Worm (Caenorhabditis elegans) whole organism, mixed stage, embryonic: Measurements from ENCODE around the gene rsd-2.

Source experiments
- M03D4.4 ChIP-seq: sonication (generic microtip); optimal IDR thresholded peaks from 2 replicates; lab custom pipeline; 2017; ENCODE audit warnings: mild to moderate bottlenecking, missing genetic modification characterization, missing compliant biosample characterization
- bed-3 ChIP-seq: fragments of 200-800 bp; sonication (Bioruptor generic); optimal IDR thresholded peaks from 3 replicates; lab custom pipeline; 2018; ENCODE audit warnings: mild to moderate bottlenecking, missing genetic modification characterization, moderate library complexity, missing compliant biosample characterization
- blmp-1 ChIP-seq: fragments of 150-350 bp; optimal IDR thresholded peaks from 2 replicates; lab custom pipeline; 2014; ENCODE audit warnings: missing biosample characterization, missing genetic modification characterization
- ceh-39 ChIP-seq: fragments of 150-350 bp; optimal IDR thresholded peaks from 2 replicates; lab custom pipeline; 2014; ENCODE audit warnings: missing biosample characterization, missing genetic modification characterization
- ceh-43 ChIP-seq: fragments of 200-800 bp; sonication (Bioruptor generic); optimal IDR thresholded peaks from 2 replicates; lab custom pipeline; 2018; ENCODE audit warnings: mild to moderate bottlenecking, missing genetic modification characterization, moderate library complexity, missing compliant biosample characterization
- ceh-83 ChIP-seq: fragments of 200-800 bp; sonication (Bioruptor generic); optimal IDR thresholded peaks from 2 replicates; lab custom pipeline; 2018; ENCODE audit warnings: mild to moderate bottlenecking, missing genetic modification characterization, missing compliant biosample characterization
- ces-1 ChIP-seq: fragments of 150-350 bp; optimal IDR thresholded peaks from 2 replicates; lab custom pipeline; 2014; ENCODE audit warnings: missing biosample characterization, missing genetic modification reagents, missing genetic modification characterization
- cnd-1 ChIP-seq: fragments of 200-800 bp; sonication (Bioruptor generic); optimal IDR thresholded peaks from 2 replicates; lab custom pipeline; 2018; ENCODE audit warnings: mild to moderate bottlenecking, missing genetic modification characterization, missing compliant biosample characterization
- drap-1 ChIP-seq: fragments of 200-800 bp; sonication (Bioruptor generic); optimal IDR thresholded peaks from 3 replicates; lab custom pipeline; 2018; ENCODE audit warnings: mild to moderate bottlenecking, missing genetic modification characterization, missing compliant biosample characterization
- elt-1 ChIP-seq: sonication (generic microtip); optimal IDR thresholded peaks from 2 replicates; lab custom pipeline; 2017; ENCODE audit warnings: missing genetic modification characterization, mild to moderate bottlenecking, missing compliant biosample characterization, antibody characterized with exemption, moderate library complexity, borderline replicate concordance; ENCODE audit not compliant: insufficient read depth
- elt-3 ChIP-seq: fragments of 150-350 bp; optimal IDR thresholded peaks from 2 replicates; lab custom pipeline; 2014; ENCODE audit warnings: missing biosample characterization, missing genetic modification characterization
- flh-1 ChIP-seq: fragments of 200-800 bp; sonication (Bioruptor generic); optimal IDR thresholded peaks from 2 replicates; lab custom pipeline; 2018; ENCODE audit warnings: mild to moderate bottlenecking, missing genetic modification characterization, moderate library complexity, missing compliant biosample characterization
- ham-2 ChIP-seq: fragments of 200-800 bp; sonication (Bioruptor generic); optimal IDR thresholded peaks from 2 replicates; lab custom pipeline; 2018; ENCODE audit warnings: mild to moderate bottlenecking, missing genetic modification characterization, missing compliant biosample characterization
- hlh-1 ChIP-seq: fragments of 150-350 bp; optimal IDR thresholded peaks from 2 replicates; lab custom pipeline; 2014; ENCODE audit warnings: missing biosample characterization, missing genetic modification reagents, missing genetic modification characterization
- lin-13 ChIP-seq: fragments of 150-350 bp; optimal IDR thresholded peaks from 2 replicates; lab custom pipeline; 2014; ENCODE audit warnings: missing biosample characterization, missing genetic modification characterization
- lin-32 ChIP-seq: fragments of 200-800 bp; sonication (Bioruptor generic); optimal IDR thresholded peaks from 2 replicates; lab custom pipeline; 2018; ENCODE audit warnings: mild to moderate bottlenecking, missing genetic modification characterization, missing compliant biosample characterization
- lsy-2 ChIP-seq: fragments of 150-350 bp; optimal IDR thresholded peaks from 2 replicates; lab custom pipeline; 2014; ENCODE audit warnings: missing biosample characterization, missing genetic modification characterization
- mab-5 ChIP-seq: fragments of 150-350 bp; optimal IDR thresholded peaks from 2 replicates; lab custom pipeline; 2014; ENCODE audit warnings: missing biosample characterization, missing genetic modification characterization
- mep-1 ChIP-seq: fragments of 150-350 bp; optimal IDR thresholded peaks from 2 replicates; lab custom pipeline; 2017; ENCODE audit warnings: missing biosample characterization, missing genetic modification reagents, missing genetic modification characterization, inconsistent platforms
- mls-2 ChIP-seq: sonication (generic microtip); optimal IDR thresholded peaks from 2 replicates; lab custom pipeline; 2016; ENCODE audit warnings: mild to moderate bottlenecking, missing genetic modification characterization, moderate library complexity, missing compliant biosample characterization
- nhr-12 ChIP-seq: fragments of 150-350 bp; optimal IDR thresholded peaks from 2 replicates; lab custom pipeline; 2014; ENCODE audit warnings: missing biosample characterization, missing genetic modification characterization
- nhr-2 ChIP-seq: fragments of 150-350 bp; optimal IDR thresholded peaks from 2 replicates; lab custom pipeline; 2014; ENCODE audit warnings: missing biosample characterization, missing genetic modification characterization
- nhr-237 ChIP-seq: fragments of 150-350 bp; optimal IDR thresholded peaks from 2 replicates; lab custom pipeline; 2014; ENCODE audit warnings: missing biosample characterization, missing genetic modification characterization
- nhr-28 ChIP-seq: fragments of 150-350 bp; optimal IDR thresholded peaks from 2 replicates; lab custom pipeline; 2014; ENCODE audit warnings: missing biosample characterization, missing genetic modification characterization
- nhr-76 ChIP-seq: sonication (generic microtip); optimal IDR thresholded peaks from 2 replicates; lab custom pipeline; 2017; ENCODE audit warnings: missing biosample characterization, missing genetic modification characterization
- pha-4 ChIP-seq: fragments of 150-350 bp; optimal IDR thresholded peaks from 2 replicates; lab custom pipeline; 2018; ENCODE audit warnings: missing biosample characterization, missing genetic modification reagents, missing genetic modification characterization
- sem-2 ChIP-seq: fragments of 200-800 bp; sonication (Bioruptor generic); optimal IDR thresholded peaks from 2 replicates; lab custom pipeline; 2018; ENCODE audit warnings: mild to moderate bottlenecking, missing genetic modification characterization, missing compliant biosample characterization
- sptf-1 ChIP-seq: sonication (generic microtip); optimal IDR thresholded peaks from 2 replicates; lab custom pipeline; 2017; ENCODE audit warnings: mild to moderate bottlenecking, missing genetic modification characterization, moderate library complexity, missing compliant biosample characterization
- tbx-8 ChIP-seq: fragments of 200-800 bp; sonication (Bioruptor generic); optimal IDR thresholded peaks from 2 replicates; lab custom pipeline; 2018; ENCODE audit warnings: mild to moderate bottlenecking, missing genetic modification characterization, moderate library complexity, missing compliant biosample characterization
- unc-120 ChIP-seq: sonication (generic microtip); optimal IDR thresholded peaks from 2 replicates; lab custom pipeline; 2017; ENCODE audit warnings: missing genetic modification characterization, missing compliant biosample characterization; ENCODE audit not compliant: poor library complexity, severe bottlenecking
- unc-62 ChIP-seq: fragments of 150-350 bp; optimal IDR thresholded peaks from 2 replicates; lab custom pipeline; 2014; ENCODE audit warnings: missing biosample characterization, missing genetic modification reagents, missing genetic modification characterization
- zip-8 ChIP-seq: fragments of 150-350 bp; optimal IDR thresholded peaks from 2 replicates; lab custom pipeline; 2014; ENCODE audit warnings: missing biosample characterization, missing genetic modification characterization

rsd-2 gene

DNA sequence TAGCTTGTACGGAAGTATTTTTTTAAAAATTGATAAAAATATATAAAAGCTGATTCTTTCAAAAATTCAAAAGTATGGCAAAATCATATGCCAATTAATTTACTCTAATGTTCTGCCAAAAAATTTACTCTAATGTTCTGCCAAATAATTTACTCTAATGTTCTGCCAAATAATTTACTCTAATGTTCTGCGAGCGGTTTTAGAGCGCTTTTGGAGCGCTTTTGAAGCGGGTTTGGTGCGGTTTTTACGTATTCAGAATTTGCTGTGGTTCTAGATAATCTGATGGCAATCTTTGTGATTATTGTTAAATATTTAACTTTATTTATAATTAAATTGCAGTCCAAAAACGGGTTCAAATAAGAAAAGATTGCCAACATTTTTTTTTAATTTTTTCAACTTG lies 9.3 kb upstream of the rsd-2 start:
- TF ChIP-seq sptf-1 (peak; percentile 50), zip-8 (tag; lab: Kevin White, UChicago) (no peak), M03D4.4 (tag; lab: Kevin White, UChicago) (peak; percentile 54)

ce11 chrIV:13548188-13548587 lies 8.1 kb upstream of the rsd-2 start, which contains the start of gene F52G2.3:
TSS of gene F52G2.3 (minus strand) at chrIV:13548230.
- TF ChIP-seq mab-5 (tag; lab: Kevin White, UChicago) (no peak), ceh-83 (GFP tag; lab: Kevin White, UChicago) (no peak), ces-1 (GFP tag; lab: Kevin White, UChicago) (no peak), lin-13 (tag; lab: Kevin White, UChicago) (no peak), mep-1 (tag; lab: Kevin White, UChicago) (no peak), pha-4 (tag; lab: Kevin White, UChicago) (no peak), drap-1 (no peak), nhr-76 (tag; lab: Kevin White, UChicago) (no peak), ham-2 (GFP tag; lab: Kevin White, UChicago) (no peak), ceh-43 (GFP tag; lab: Kevin White, UChicago) (no peak), blmp-1 (no peak)

DNA sequence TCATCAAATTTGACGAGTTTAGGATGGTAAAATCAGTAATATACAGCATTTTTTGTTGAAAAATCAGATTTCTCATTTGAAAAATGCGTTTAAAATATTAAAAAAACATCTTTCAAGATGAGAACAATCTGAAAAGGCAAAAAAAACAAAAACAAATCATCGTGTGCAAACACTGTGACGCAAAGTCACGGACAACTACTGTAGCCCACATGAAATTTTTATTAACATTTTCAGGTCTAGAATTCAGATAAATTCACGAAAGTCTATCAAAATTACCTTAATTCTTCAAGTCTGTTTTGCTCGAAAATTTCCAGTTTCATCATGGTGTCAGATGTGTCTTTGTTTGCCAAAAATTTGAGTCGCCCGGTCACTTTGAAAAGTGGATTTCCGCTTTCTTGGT lies 1.2 kb downstream of the rsd-2 start:
- TF ChIP-seq unc-62 (GFP tag; lab: Kevin White, UChicago) (no peak), lsy-2 (peak; percentile 84), nhr-12 (tag; lab: Kevin White, UChicago) (no peak)

DNA sequence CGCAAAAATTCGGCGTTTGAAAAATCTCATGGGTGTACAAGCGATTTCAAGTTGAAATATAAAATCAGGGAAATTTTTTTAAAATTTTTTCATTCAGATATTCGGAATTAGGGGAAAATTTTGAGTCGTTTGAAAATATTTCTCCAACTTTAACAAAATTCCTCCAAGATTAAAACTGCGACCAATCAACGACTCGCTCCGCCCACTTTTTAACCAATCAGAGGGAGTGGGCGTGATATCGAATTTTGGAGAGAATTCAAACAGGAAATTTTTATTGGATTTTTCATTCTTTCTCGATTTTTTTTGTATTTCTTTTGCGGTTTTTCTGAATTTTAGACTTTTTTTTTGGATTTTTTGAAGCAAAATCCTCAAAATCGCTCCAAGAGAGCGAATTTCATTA lies 14.8 kb downstream of the rsd-2 start:
- no peak for TF ChIP-seq blmp-1
- TF ChIP-seq bed-3 (GFP tag; lab: Kevin White, UChicago), result no peak
- TF ChIP-seq ham-2 (GFP tag; lab: Kevin White, UChicago), result no peak
- no peak for TF ChIP-seq unc-120
- TF ChIP-seq flh-1 (GFP tag; lab: Kevin White, UChicago), result no peak
- TF ChIP-seq nhr-2, result no peak
- no peak for TF ChIP-seq ceh-43 (GFP tag; lab: Kevin White, UChicago)
- no peak for TF ChIP-seq nhr-12 (tag; lab: Kevin White, UChicago)
- TF ChIP-seq nhr-28 (tag; lab: Kevin White, UChicago), result no peak
- no peak for TF ChIP-seq lin-32
- no peak for TF ChIP-seq lin-13 (tag; lab: Kevin White, UChicago)
- no peak for TF ChIP-seq elt-1
- no peak for TF ChIP-seq pha-4 (tag; lab: Kevin White, UChicago)

ce11 chrIV:13521785-13522184 lies 18.3 kb downstream of the rsd-2 start, which contains the start of gene dcap-2:
TSS of gene dcap-2 (minus strand) at chrIV:13521870.
- peak; percentile 32 for TF ChIP-seq ces-1 (GFP tag; lab: Kevin White, UChicago)
- TF ChIP-seq unc-120, result no peak
- TF ChIP-seq nhr-28 (tag; lab: Kevin White, UChicago), result no peak
- TF ChIP-seq bed-3 (GFP tag; lab: Kevin White, UChicago), result no peak
- TF ChIP-seq tbx-8 (GFP tag; lab: Kevin White, UChicago), result no peak
- TF ChIP-seq sem-2 (GFP tag; lab: Kevin White, UChicago), result no peak
- peak; percentile 11 for TF ChIP-seq hlh-1 (tag; lab: Kevin White, UChicago)
- TF ChIP-seq nhr-237 (tag; lab: Kevin White, UChicago), result no peak

DNA sequence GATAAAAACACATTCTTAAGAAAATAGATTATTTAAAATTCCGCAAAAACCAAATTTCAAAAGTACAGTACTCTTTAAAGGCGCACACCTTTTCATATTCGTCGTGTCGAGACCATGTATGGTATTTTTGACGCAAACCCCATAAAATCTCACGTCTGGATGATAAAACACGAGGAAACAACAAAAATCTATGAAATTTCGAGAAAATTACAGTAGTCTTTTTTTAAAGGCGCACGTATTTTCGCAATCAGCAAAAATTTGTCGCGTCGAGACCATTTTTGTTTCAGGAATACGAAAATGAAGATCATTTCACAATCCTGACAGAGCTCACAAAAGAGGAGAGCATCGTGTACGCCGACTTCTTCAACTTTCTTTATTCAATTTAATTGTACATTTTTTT lies 27.1 kb downstream of the rsd-2 start:
- TF ChIP-seq mls-2 (tag; lab: Kevin White, UChicago) (no peak), ceh-83 (GFP tag; lab: Kevin White, UChicago) (no peak), cnd-1 (tag; lab: Kevin White, UChicago) (no peak), pha-4 (tag; lab: Kevin White, UChicago) (no peak), lin-32 (no peak), unc-62 (GFP tag; lab: Kevin White, UChicago) (no peak), sptf-1 (no peak), blmp-1 (no peak), ham-2 (GFP tag; lab: Kevin White, UChicago) (no peak), ceh-43 (GFP tag; lab: Kevin White, UChicago) (no peak), lsy-2 (no peak), sem-2 (GFP tag; lab: Kevin White, UChicago) (no peak), elt-3 (tag; lab: Kevin White, UChicago) (no peak), M03D4.4 (tag; lab: Kevin White, UChicago) (no peak), nhr-28 (tag; lab: Kevin White, UChicago) (no peak), mab-5 (tag; lab: Kevin White, UChicago) (no peak), ceh-39 (tag; lab: Kevin White, UChicago) (no peak), ces-1 (GFP tag; lab: Kevin White, UChicago) (no peak), nhr-2 (no peak), nhr-237 (tag; lab: Kevin White, UChicago) (no peak)
